Worm (Caenorhabditis elegans): Measurements from ENCODE around the gene mig-5.

DNA sequence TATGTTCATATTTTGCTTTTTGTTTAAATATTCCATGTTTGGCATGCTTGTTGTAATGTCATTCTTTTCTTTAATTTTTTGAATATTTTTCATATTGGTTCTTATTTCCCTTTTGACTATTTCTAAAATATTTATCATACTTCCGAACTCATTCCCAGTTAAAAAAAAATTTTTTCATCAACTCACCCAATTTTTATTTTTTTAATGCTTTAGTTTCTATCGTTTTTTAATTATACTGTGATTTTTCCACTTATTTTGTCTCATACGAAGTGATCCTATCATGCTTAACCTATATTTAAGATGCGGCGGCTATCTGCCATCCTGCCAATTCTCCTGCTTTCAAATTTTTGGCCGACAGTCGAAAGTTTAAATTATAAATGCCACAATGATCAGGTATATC is 13.7 kb upstream of the mig-5 start, which contains the start of gene qua-1:
- TF ChIP-seq unc-55 (GFP tag; optimal IDR thresholded peaks at IDR 0.05) (no peak), hlh-15 (tag; optimal IDR thresholded peaks at IDR 0.05) (no peak), nfya-1 (tag; optimal IDR thresholded peaks at IDR 0.05) (no peak)
